Worm (Caenorhabditis elegans) whole organism, L3 larva: ENCODE measurements around the gene rab-3.

ENCODE experiments used
- daf-12 ChIP-seq: fragments of 150-350 bp; optimal IDR thresholded peaks from 2 replicates; lab custom pipeline; 2014; ENCODE audit warnings: missing biosample characterization, missing genetic modification reagents, missing genetic modification characterization
- elt-3 ChIP-seq, 3 experiments: fragments of 150-350 bp in 1 of 3; sonication (generic microtip) in 2 of 3; optimal IDR thresholded peaks; 2 replicates in 2 of 3; 4 replicates in 1 of 3; lab custom pipeline; 2014 to 2017; ENCODE audit warnings: missing biosample characterization in 3 of 3, missing genetic modification characterization in 3 of 3
- nhr-43 ChIP-seq: sonication (generic microtip); optimal IDR thresholded peaks from 2 replicates; lab custom pipeline; 2016; ENCODE audit warnings: mild to moderate bottlenecking, missing genetic modification characterization, missing compliant biosample characterization; ENCODE audit not compliant: poor library complexity, severe bottlenecking
- pha-4 ChIP-seq: fragments of 150-350 bp; optimal IDR thresholded peaks from 2 replicates; lab custom pipeline; 2014; ENCODE audit warnings: missing biosample characterization, missing genetic modification reagents, missing genetic modification characterization
- ztf-11 ChIP-seq: fragments of 150-350 bp; optimal IDR thresholded peaks from 2 replicates; lab custom pipeline; 2014; ENCODE audit warnings: missing biosample characterization, missing genetic modification characterization

DNA sequence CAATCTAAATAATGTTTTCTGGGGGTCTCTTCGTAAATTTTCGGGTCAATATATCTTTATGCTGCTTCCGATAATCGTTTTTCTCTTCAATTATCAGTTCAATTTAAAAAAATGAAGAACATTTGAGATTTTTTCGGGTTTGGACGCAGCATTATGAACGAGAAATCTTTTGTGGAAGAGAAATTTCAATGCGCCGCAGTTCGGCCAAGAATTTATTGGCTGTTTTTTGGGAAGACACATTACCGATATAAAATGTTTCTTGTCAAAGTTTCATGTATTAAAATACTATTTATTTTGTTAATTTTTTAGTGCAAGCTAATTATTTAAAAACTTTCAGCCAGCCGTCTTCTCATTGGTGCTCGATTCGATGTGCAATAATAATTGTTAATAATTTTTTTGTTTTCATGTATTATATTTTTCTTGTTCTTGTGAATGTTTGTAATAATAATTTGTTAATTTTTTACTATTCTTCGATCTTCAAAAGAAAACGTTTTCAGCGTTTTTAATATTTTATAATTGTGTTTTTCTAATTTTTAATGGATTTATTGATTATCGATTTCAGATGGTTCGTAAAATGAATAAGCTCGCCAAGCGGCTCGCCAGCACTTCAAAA lies 11.8 kb downstream of the rab-3 start, which contains the start of the genes C18A3.10 and C18A3.3:
- TF ChIP-seq daf-12 (tag; lab: Kevin White, UChicago) (no peak), nhr-43 (no peak), elt-3 (tag; optimal IDR thresholded peaks at IDR 0.05; lab: Kevin White, UChicago) (no peak), pha-4 (no peak), ztf-11 (tag; lab: Kevin White, UChicago) (no peak)
